Worm (Caenorhabditis elegans) whole organism, midembryonic: ENCODE measurements around the gene srx-58.
"Not testable (repeated sequence)": the region's sequence is repeated elsewhere in the genome, so short reads cannot be mapped to it uniquely, and the experiment has no call there.

Experiments
- T22C8.4 ChIP-seq: fragments of 200-800 bp; sonication (Bioruptor generic); IDR thresholded peaks from 2 replicates; pipeline ENCODE4 v1.3.6; 2022; ENCODE audit warnings: missing genetic modification characterization, missing compliant biosample characterization
- cog-1 ChIP-seq: sonication (generic microtip); optimal IDR thresholded peaks from 2 replicates; lab custom pipeline; 2016; ENCODE audit warnings: missing genetic modification characterization, missing compliant biosample characterization
- flt-1 ChIP-seq: fragments of 200-800 bp; sonication (Bioruptor generic); IDR thresholded peaks from 2 replicates; pipeline ENCODE4 v1.3.6; 2022; ENCODE audit warnings: missing genetic modification characterization, missing compliant biosample characterization
- klf-2 ChIP-seq: fragments of 200-800 bp; sonication (Bioruptor generic); conservative IDR thresholded peaks from 2 replicates; pipeline ENCODE4 v1.3.6; 2022; ENCODE audit warnings: missing genetic modification reagents, missing genetic modification characterization, missing compliant biosample characterization
- med-1 ChIP-seq: sonication (generic microtip); optimal IDR thresholded peaks from 2 replicates; lab custom pipeline; 2017; ENCODE audit warnings: missing genetic modification characterization, mild to moderate bottlenecking, missing compliant biosample characterization, antibody characterized with exemption, missing genetic modification reagents; ENCODE audit not compliant: insufficient read depth
- ref-1 ChIP-seq: fragments of 200-800 bp; sonication (Bioruptor generic); conservative IDR thresholded peaks from 2 replicates; pipeline ENCODE4 v1.3.6; 2022; ENCODE audit warnings: missing genetic modification reagents, missing genetic modification characterization, missing compliant biosample characterization
- tab-1 ChIP-seq: fragments of 200-800 bp; sonication (Bioruptor generic); IDR thresholded peaks from 2 replicates; pipeline ENCODE4 v1.3.6; 2022; ENCODE audit warnings: missing genetic modification characterization, missing compliant biosample characterization
- ztf-23 ChIP-seq: fragments of 200-800 bp; sonication (Bioruptor generic); IDR thresholded peaks from 2 replicates; pipeline ENCODE4 v1.3.6; 2022; ENCODE audit warnings: missing genetic modification reagents, missing genetic modification characterization, missing compliant biosample characterization
- ztf-29 ChIP-seq: fragments of 200-800 bp; sonication (Bioruptor generic); IDR thresholded peaks from 2 replicates; pipeline ENCODE4 v1.3.6; 2022; ENCODE audit warnings: missing genetic modification reagents, missing genetic modification characterization, missing compliant biosample characterization

ce11 chrV:15361412-15361811 lies 8.9 kb downstream of the srx-58 start, which contains the start of gene ech-1.1:
- not testable (repeated sequence) for TF ChIP-seq ref-1 (GFP tag; lab: Robert Waterston, UW); med-1 (GFP tag; lab: Kevin White, UChicago); ztf-29 (GFP tag; lab: Robert Waterston, UW); flt-1 (GFP tag; lab: Robert Waterston, UW); T22C8.4 (GFP tag; lab: Robert Waterston, UW); klf-2 (GFP tag; lab: Robert Waterston, UW); tab-1 (GFP tag; lab: Robert Waterston, UW); cog-1 (tag; lab: Kevin White, UChicago); ztf-23
